Fruit fly (Drosophila melanogaster) S2 (cell line): ENCODE results near the gene CG7231.

ENCODE experiments used
- CG8478 ChIP-seq: fragments of >200 bp; optimal IDR thresholded peaks from 2 replicates; lab custom pipeline; 2018
- CTCF ChIP-seq, 2 experiments: fragments of >200 bp; optimal IDR thresholded peaks; 2 replicates each; lab custom pipeline; 2018

DNA sequence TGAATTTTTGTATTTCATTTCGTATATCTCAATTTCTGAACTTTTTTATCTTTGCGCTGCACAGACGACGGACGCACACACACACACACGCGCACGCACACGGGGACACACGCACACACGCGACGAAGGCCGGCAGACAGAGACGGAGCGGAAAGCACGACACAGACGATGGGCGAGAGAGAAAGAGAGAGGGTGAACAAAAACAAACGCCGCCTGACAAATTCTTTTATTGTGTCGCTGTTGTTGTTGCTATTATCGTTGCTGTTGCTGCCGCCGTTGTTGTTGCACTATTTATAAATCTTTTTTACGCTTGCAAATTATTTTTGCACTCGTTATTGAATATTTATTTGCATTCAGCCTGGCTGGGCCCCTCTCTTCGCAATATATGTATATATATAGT lies 7.0 kb upstream of the CG7231 start:
- TF ChIP-seq CTCF (optimal IDR thresholded peaks at IDR 0.05; lab: Kevin White, UChicago) (no peak), CG8478 (lab: Kevin White, UChicago) (no peak)
